Fruit fly (Drosophila melanogaster): ENCODE results near the gene CG42824.

DNA sequence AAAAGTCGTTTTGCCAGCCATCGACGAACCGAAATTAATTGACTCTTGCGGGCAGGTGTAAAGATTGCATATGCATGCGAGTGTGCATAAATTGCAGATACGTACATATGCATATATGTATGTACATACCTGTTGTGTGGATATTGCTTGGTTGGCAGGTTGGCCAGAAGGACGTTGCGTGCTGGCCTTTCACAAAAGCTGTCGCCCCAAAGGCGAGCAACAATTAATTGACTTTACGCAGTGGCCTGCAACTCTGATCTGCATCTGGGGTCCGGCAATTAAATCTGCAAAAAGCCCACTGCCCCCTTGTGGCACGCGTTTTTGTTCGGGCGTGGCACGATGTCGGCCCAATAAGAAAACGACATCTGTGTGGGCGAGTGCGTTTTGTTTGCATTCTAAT, 26.8 kb upstream of the CG42824 start:
- TF ChIP-seq psq (GFP tag; optimal IDR thresholded peaks at IDR 0.05) (no peak), usp (GFP tag; optimal IDR thresholded peaks at IDR 0.05) (no peak), tai (GFP tag; optimal IDR thresholded peaks at IDR 0.05) (no peak), fru (GFP tag; optimal IDR thresholded peaks at IDR 0.05) (no peak), Dfd (GFP tag; optimal IDR thresholded peaks at IDR 0.05) (no peak), Myc (optimal IDR thresholded peaks at IDR 0.05) (no peak), HLH106 (tag; optimal IDR thresholded peaks at IDR 0.05) (no peak), dmrt93B (GFP tag; optimal IDR thresholded peaks at IDR 0.05) (no peak), pan (optimal IDR thresholded peaks at IDR 0.05) (no peak)
